Worm (Caenorhabditis elegans): ENCODE data around the gene F47G9.4.

- no peak for TF ChIP-seq flt-1 (GFP tag; IDR thresholded peaks at IDR 0.05)
- TF ChIP-seq ama-1 (optimal IDR thresholded peaks at IDR 0.05): no peak
- TF ChIP-seq hmbx-1 (tag; optimal IDR thresholded peaks at IDR 0.05): no peak
- TF ChIP-seq ceh-36 (tag; optimal IDR thresholded peaks at IDR 0.05): no peak
- TF ChIP-seq pes-1 (GFP tag; IDR thresholded peaks at IDR 0.05): no peak
- TF ChIP-seq F13C5.2 (tag; optimal IDR thresholded peaks at IDR 0.05): no peak
- no peak for TF ChIP-seq tra-4 (tag; optimal IDR thresholded peaks at IDR 0.05)
- no peak for TF ChIP-seq scrt-1 (GFP tag; IDR thresholded peaks at IDR 0.05)
- no peak for TF ChIP-seq hmg-4 (GFP tag; optimal IDR thresholded peaks at IDR 0.05)
Observed at ce11 chrV:11290888-11291287, 30.7 kb downstream of the F47G9.4 start, which contains the start of gene C03E10.1.
